Worm (Caenorhabditis elegans): ENCODE measurements around the gene msrp-5.

- no peak for TF ChIP-seq nhr-237 (tag; optimal IDR thresholded peaks at IDR 0.05)
- no peak for TF ChIP-seq blmp-1 (tag; optimal IDR thresholded peaks at IDR 0.05)
These were observed 33.7 kb upstream of the msrp-5 start, which contains the start of gene sri-74 for ce11 chrII:2583044-2583443.

Data from whole organism, mixed stage, embryonic.